Worm (Caenorhabditis elegans) whole organism, late embryonic: ENCODE data around the gene gnrr-3.

ENCODE experiments used
- C08G9.2 ChIP-seq: sonication (generic microtip); optimal IDR thresholded peaks from 2 replicates; lab custom pipeline; 2016; ENCODE audit warnings: mild to moderate bottlenecking, missing genetic modification characterization, moderate library complexity, missing compliant biosample characterization
- ama-1 ChIP-seq: fragments of 150-350 bp; optimal IDR thresholded peaks from 2 replicates; lab custom pipeline; 2014
- ceh-24 ChIP-seq: sonication (generic microtip); optimal IDR thresholded peaks from 2 replicates; lab custom pipeline; 2016; ENCODE audit warnings: mild to moderate bottlenecking, missing genetic modification characterization, missing compliant biosample characterization
- ets-4 ChIP-seq: sonication (generic microtip); optimal IDR thresholded peaks from 2 replicates; lab custom pipeline; 2016; ENCODE audit warnings: missing genetic modification characterization, missing compliant biosample characterization
- fax-1 ChIP-seq: sonication (generic microtip); optimal IDR thresholded peaks from 2 replicates; lab custom pipeline; 2016; ENCODE audit warnings: missing genotype, missing genetic modification characterization, missing compliant biosample characterization
- fkh-10 ChIP-seq: fragments of 150-350 bp; optimal IDR thresholded peaks from 2 replicates; lab custom pipeline; 2014; ENCODE audit warnings: missing biosample characterization, missing genetic modification reagents, missing genetic modification characterization
- hlh-13 ChIP-seq: fragments of 200-800 bp; sonication (Bioruptor generic); optimal IDR thresholded peaks from 2 replicates; lab custom pipeline; 2018; ENCODE audit warnings: mild to moderate bottlenecking, missing genetic modification characterization, missing compliant biosample characterization
- hlh-6 ChIP-seq: sonication (generic microtip); optimal IDR thresholded peaks from 2 replicates; lab custom pipeline; 2016; ENCODE audit warnings: missing genotype, missing genetic modification characterization, missing compliant biosample characterization
- lim-6 ChIP-seq: sonication (generic microtip); optimal IDR thresholded peaks from 2 replicates; lab custom pipeline; 2016; ENCODE audit warnings: missing genetic modification characterization, missing compliant biosample characterization
- lin-11 ChIP-seq: fragments of 200-800 bp; sonication (Bioruptor generic); optimal IDR thresholded peaks from 2 replicates; lab custom pipeline; 2018; ENCODE audit warnings: mild to moderate bottlenecking, missing genetic modification characterization, missing compliant biosample characterization
- madf-2 ChIP-seq: sonication (generic microtip); optimal IDR thresholded peaks from 2 replicates; lab custom pipeline; 2017; ENCODE audit warnings: missing genetic modification characterization, missing compliant biosample characterization
- nfya-1 ChIP-seq: sonication (generic microtip); optimal IDR thresholded peaks from 2 replicates; lab custom pipeline; 2017; ENCODE audit warnings: missing genetic modification characterization, mild to moderate bottlenecking, missing compliant biosample characterization, antibody characterized with exemption, moderate library complexity
- pqm-1 ChIP-seq: sonication (generic microtip); optimal IDR thresholded peaks from 2 replicates; lab custom pipeline; 2016; ENCODE audit warnings: missing genetic modification characterization, missing compliant biosample characterization
- unc-55 ChIP-seq: sonication (generic microtip); optimal IDR thresholded peaks from 2 replicates; lab custom pipeline; 2017; ENCODE audit warnings: missing biosample characterization, missing genetic modification reagents, missing genetic modification characterization

DNA sequence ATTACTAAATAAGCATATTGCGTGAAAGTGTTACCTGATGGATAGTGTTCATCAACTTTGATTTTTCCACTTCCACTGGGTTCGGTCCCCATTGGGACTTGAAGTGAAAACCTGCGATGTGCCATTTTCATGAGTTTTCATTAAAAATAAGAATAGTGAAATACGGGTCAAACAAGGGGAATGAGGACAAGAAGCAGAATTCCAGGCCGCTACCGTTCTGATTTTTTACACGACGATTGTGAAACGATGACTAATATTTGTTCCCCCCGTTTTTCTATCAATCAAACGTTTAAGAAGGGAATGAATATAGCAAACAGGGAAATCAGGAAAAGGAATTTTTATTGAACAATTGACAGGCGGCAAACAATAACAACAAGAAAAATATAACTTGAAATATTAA is 20.4 kb downstream of the gnrr-3 start, which contains the start of gene mlck-1:
- no peak for TF ChIP-seq nfya-1 (tag; lab: Kevin White, UChicago)
- no peak for TF ChIP-seq fax-1
- TF ChIP-seq lin-11 (tag; lab: Kevin White, UChicago), result no peak
- TF ChIP-seq hlh-6 (tag; lab: Kevin White, UChicago), result no peak
- no peak for TF ChIP-seq madf-2 (tag; lab: Kevin White, UChicago)
- TF ChIP-seq ama-1, result no peak
- TF ChIP-seq ets-4 (tag; lab: Kevin White, UChicago), result no peak
- no peak for TF ChIP-seq pqm-1 (tag; lab: Kevin White, UChicago)
- no peak for TF ChIP-seq unc-55
- TF ChIP-seq ceh-24 (tag; lab: Kevin White, UChicago), result no peak
- no peak for TF ChIP-seq hlh-13 (GFP tag; lab: Kevin White, UChicago)
- TF ChIP-seq fkh-10, result no peak
- no peak for TF ChIP-seq lim-6 (tag; lab: Kevin White, UChicago)
- no peak for TF ChIP-seq C08G9.2 (tag; lab: Kevin White, UChicago)
